Fruit fly (Drosophila melanogaster) whole organism, embryonic: ENCODE results near the gene Oatp30B.

Experiments used
- Awh ChIP-seq: fragments of 200-800 bp; sonication (Bioruptor generic); IDR thresholded peaks from 2 replicates; pipeline ENCODE4, ENCODE4 v1.3.6; 2022; ENCODE audit warnings: missing biosample characterization, missing genetic modification characterization
- CG10979 ChIP-seq: fragments of 200-800 bp; sonication (Bioruptor generic); optimal IDR thresholded peaks from 2 replicates; lab custom pipeline; 2018; ENCODE audit warnings: missing biosample characterization, mild to moderate bottlenecking, missing genetic modification characterization, moderate library complexity
- CG11695 ChIP-seq: fragments of 200-800 bp; sonication (Bioruptor generic); IDR thresholded peaks from 3 replicates; pipeline ENCODE4 v1.3.6; 2022; ENCODE audit warnings: missing biosample characterization, missing genetic modification characterization
- CG12942 ChIP-seq: fragments of 200-800 bp; sonication (Bioruptor generic); optimal IDR thresholded peaks from 3 replicates; lab custom pipeline; 2016; ENCODE audit warnings: missing biosample characterization, missing genetic modification characterization
- CG13424 ChIP-seq: fragments of 200-800 bp; sonication (Bioruptor generic); optimal IDR thresholded peaks from 2 replicates; lab custom pipeline; 2019; ENCODE audit warnings: missing biosample characterization, mild to moderate bottlenecking, missing genetic modification characterization, moderate library complexity
- CG14014 ChIP-seq: fragments of 200-800 bp; sonication (Bioruptor generic); IDR thresholded peaks from 2 replicates; pipeline ENCODE4 v1.3.6; 2022; ENCODE audit warnings: missing biosample characterization, missing genetic modification characterization
- CG15011 ChIP-seq: fragments of 200-800 bp; sonication (Bioruptor generic); optimal IDR thresholded peaks from 3 replicates; lab custom pipeline; 2018; ENCODE audit warnings: missing biosample characterization, mild to moderate bottlenecking, missing genetic modification characterization
- CG1602 ChIP-seq: fragments of 200-800 bp; sonication (Bioruptor generic); optimal IDR thresholded peaks from 3 replicates; lab custom pipeline; 2016; ENCODE audit warnings: missing biosample characterization, missing genetic modification characterization
- CG16813 ChIP-seq: fragments of 200-800 bp; sonication (Bioruptor generic); IDR thresholded peaks from 3 replicates; pipeline ENCODE4 v1.3.6; 2022; ENCODE audit warnings: missing biosample characterization, missing genetic modification characterization; ENCODE audit not compliant: partially characterized antibody
- CG16815 ChIP-seq: fragments of 200-800 bp; sonication (Bioruptor generic); optimal IDR thresholded peaks from 3 replicates; lab custom pipeline; 2017; ENCODE audit warnings: missing biosample characterization, mild to moderate bottlenecking, missing genetic modification characterization
- CG17829 ChIP-seq: fragments of 200-800 bp; optimal IDR thresholded peaks from 2 replicates; lab custom pipeline; 2019; ENCODE audit warnings: missing biosample characterization, mild to moderate bottlenecking, missing genetic modification characterization, moderate library complexity
- CG1832 ChIP-seq: fragments of 200-800 bp; sonication (Bioruptor generic); optimal IDR thresholded peaks from 2 replicates; lab custom pipeline; 2017; ENCODE audit warnings: missing biosample characterization, mild to moderate bottlenecking, missing genetic modification characterization, inconsistent platforms
- CG30020 ChIP-seq: fragments of 200-800 bp; optimal IDR thresholded peaks from 2 replicates; lab custom pipeline; 2019; ENCODE audit warnings: missing biosample characterization, mild to moderate bottlenecking, missing genetic modification characterization, moderate library complexity
- CG3065 ChIP-seq: fragments of 200-800 bp; sonication (Bioruptor generic); optimal IDR thresholded peaks from 2 replicates; lab custom pipeline; 2016; ENCODE audit warnings: missing biosample characterization, missing genetic modification characterization
- CG3163 ChIP-seq: fragments of 200-800 bp; sonication (Bioruptor generic); optimal IDR thresholded peaks from 3 replicates; lab custom pipeline; 2016; ENCODE audit warnings: missing biosample characterization, missing genetic modification characterization
- CG32532 ChIP-seq: fragments of 200-800 bp; sonication (Bioruptor generic); IDR thresholded peaks from 2 replicates; pipeline ENCODE4 v1.3.6; 2022; ENCODE audit warnings: missing biosample characterization, missing genetic modification characterization
- CG32772 ChIP-seq: fragments of 200-800 bp; sonication (Bioruptor generic); IDR thresholded peaks from 2 replicates; pipeline ENCODE4 v1.3.6; 2022; ENCODE audit warnings: missing biosample characterization, missing genetic modification characterization
- CG4820 ChIP-seq: fragments of 200-800 bp; sonication (Bioruptor generic); optimal IDR thresholded peaks from 3 replicates; lab custom pipeline; 2016; ENCODE audit warnings: missing biosample characterization, missing genetic modification characterization
- CG4854 ChIP-seq: fragments of 200-800 bp; sonication (Bioruptor generic); optimal IDR thresholded peaks from 2 replicates; lab custom pipeline; 2016; ENCODE audit warnings: missing biosample characterization, missing genetic modification characterization, inconsistent platforms
- CG9797 ChIP-seq: fragments of 200-800 bp; sonication (Bioruptor generic); optimal IDR thresholded peaks from 3 replicates; lab custom pipeline; 2018; ENCODE audit warnings: missing biosample characterization, mild to moderate bottlenecking, missing genetic modification characterization
- CG9932 ChIP-seq: fragments of 200-800 bp; sonication (Bioruptor generic); IDR thresholded peaks from 2 replicates; pipeline ENCODE4 v1.3.6; 2022; ENCODE audit warnings: missing biosample characterization, missing genetic modification characterization
- D19B ChIP-seq: fragments of 200-800 bp; sonication (Bioruptor generic); optimal IDR thresholded peaks from 2 replicates; lab custom pipeline; 2017; ENCODE audit warnings: missing biosample characterization, mild to moderate bottlenecking, missing genetic modification characterization
- Dad ChIP-seq: fragments of 200-800 bp; sonication (Bioruptor generic); optimal IDR thresholded peaks from 3 replicates; lab custom pipeline; 2016; ENCODE audit warnings: missing biosample characterization, missing genetic modification characterization
- Dip2 ChIP-seq: fragments of 200-800 bp; sonication (Bioruptor generic); IDR thresholded peaks from 2 replicates; pipeline ENCODE4 v1.3.6; 2022; ENCODE audit warnings: missing biosample characterization, missing genetic modification characterization
- Dll ChIP-seq: fragments of 200-800 bp; sonication (Bioruptor generic); IDR thresholded peaks from 4 replicates; pipeline ENCODE4 v1.3.6; 2022; ENCODE audit warnings: missing biosample characterization, missing genetic modification characterization; ENCODE audit not compliant: partially characterized antibody
- Gug ChIP-seq: fragments of 200-800 bp; sonication (Bioruptor generic); IDR thresholded peaks from 4 replicates; pipeline ENCODE4 v1.3.6; 2022; ENCODE audit warnings: missing biosample characterization, missing genetic modification characterization
- HLH4C ChIP-seq: fragments of 200-800 bp; sonication (Bioruptor generic); IDR thresholded peaks from 3 replicates; pipeline ENCODE4 v1.3.6; 2022; ENCODE audit warnings: missing biosample characterization, missing genetic modification characterization; ENCODE audit not compliant: partially characterized antibody
- Hr3 ChIP-seq: fragments of 200-800 bp; sonication (Bioruptor generic); optimal IDR thresholded peaks from 3 replicates; lab custom pipeline; 2016; ENCODE audit warnings: missing biosample characterization, missing genetic modification characterization
- Hr51 ChIP-seq, 2 experiments: fragments of 200-800 bp; sonication (Bioruptor generic); optimal IDR thresholded peaks; 2 replicates in 1 of 2; 3 replicates in 1 of 2; lab custom pipeline; 2016 to 2018; ENCODE audit warnings: missing biosample characterization in 2 of 2, missing genetic modification characterization in 2 of 2, mild to moderate bottlenecking in 1 of 2, moderate library complexity in 1 of 2
- Med ChIP-seq: fragments of 200-800 bp; sonication (Bioruptor generic); peaks from one replicate; lab custom pipeline; 2016; ENCODE audit warnings: missing biosample characterization, missing genetic modification characterization, mild to moderate bottlenecking, inconsistent platforms, moderate library complexity
- Mrtf ChIP-seq: fragments of 200-800 bp; sonication (Bioruptor generic); IDR thresholded peaks from 3 replicates; pipeline ENCODE4 v1.3.6; 2022; ENCODE audit warnings: missing biosample characterization, missing genetic modification characterization
- Ssrp ChIP-seq: fragments of 200-800 bp; sonication (Bioruptor generic); optimal IDR thresholded peaks from 2 replicates; lab custom pipeline; 2018; ENCODE audit warnings: missing biosample characterization, mild to moderate bottlenecking, missing genetic modification characterization, moderate library complexity
- YL-1 ChIP-seq: fragments of 200-800 bp; sonication (Bioruptor generic); optimal IDR thresholded peaks from 3 replicates; lab custom pipeline; 2017; ENCODE audit warnings: missing biosample characterization, mild to moderate bottlenecking, missing genetic modification characterization
- ap ChIP-seq: fragments of 200-800 bp; sonication (Bioruptor generic); IDR thresholded peaks from 2 replicates; pipeline ENCODE4 v1.3.6; 2022; ENCODE audit warnings: missing biosample characterization, missing genetic modification characterization
- ara ChIP-seq: fragments of 200-800 bp; sonication (Bioruptor generic); IDR thresholded peaks from 2 replicates; pipeline ENCODE4 v1.3.6; 2022; ENCODE audit warnings: missing biosample characterization, missing genetic modification characterization
- cwo ChIP-seq: fragments of 200-800 bp; sonication (Bioruptor generic); optimal IDR thresholded peaks from 3 replicates; lab custom pipeline; 2017; ENCODE audit warnings: missing biosample characterization, missing genetic modification characterization, mild to moderate bottlenecking, moderate library complexity, missing genetic modification reagents
- dimm ChIP-seq: fragments of 200-800 bp; sonication (Bioruptor generic); IDR thresholded peaks from 2 replicates; pipeline ENCODE4 v1.3.6; 2022; ENCODE audit warnings: missing biosample characterization, missing genetic modification characterization
- disco-r ChIP-seq: fragments of 200-800 bp; sonication (Bioruptor generic); optimal IDR thresholded peaks from 2 replicates; lab custom pipeline; 2016; ENCODE audit warnings: missing biosample characterization, missing genetic modification characterization
- dmrt11E ChIP-seq: fragments of 200-800 bp; sonication (Bioruptor generic); optimal IDR thresholded peaks from 3 replicates; lab custom pipeline; 2018; ENCODE audit warnings: missing biosample characterization, mild to moderate bottlenecking, missing genetic modification characterization, moderate library complexity
- exex ChIP-seq: fragments of 200-800 bp; sonication (Bioruptor generic); optimal IDR thresholded peaks from 4 replicates; lab custom pipeline; 2018; ENCODE audit warnings: missing biosample characterization, mild to moderate bottlenecking, missing genetic modification characterization, moderate library complexity
- h ChIP-seq: fragments of >200 bp; optimal IDR thresholded peaks from 2 replicates; lab custom pipeline; 2017
- her ChIP-seq: fragments of 200-800 bp; sonication (Bioruptor generic); optimal IDR thresholded peaks from 2 replicates; lab custom pipeline; 2016; ENCODE audit warnings: missing biosample characterization, missing genetic modification characterization
- luna ChIP-seq: fragments of 200-800 bp; sonication (Bioruptor generic); optimal IDR thresholded peaks from 2 replicates; lab custom pipeline; 2016; ENCODE audit warnings: missing biosample characterization, missing genetic modification characterization
- peb ChIP-seq: fragments of 200-800 bp; sonication (Bioruptor generic); IDR thresholded peaks from 2 replicates; pipeline ENCODE4 v1.3.6; 2022; ENCODE audit warnings: missing biosample characterization, missing genetic modification characterization
- sens-2 ChIP-seq: fragments of 200-800 bp; sonication (Bioruptor generic); IDR thresholded peaks from 2 replicates; pipeline ENCODE4 v1.3.6; 2022; ENCODE audit warnings: missing biosample characterization, missing genetic modification characterization
- slp2 ChIP-seq: fragments of 200-800 bp; sonication (Bioruptor generic); optimal IDR thresholded peaks from 2 replicates; lab custom pipeline; 2016; ENCODE audit warnings: missing biosample characterization, missing genetic modification characterization
- so ChIP-seq: fragments of 200-800 bp; sonication (Bioruptor generic); IDR thresholded peaks from 3 replicates; pipeline ENCODE4 v1.3.6; 2022; ENCODE audit warnings: missing biosample characterization, missing genetic modification characterization
- tgo ChIP-seq: fragments of 200-800 bp; sonication (Bioruptor generic); IDR thresholded peaks from 3 replicates; pipeline ENCODE4 v1.3.6; 2022; ENCODE audit warnings: missing biosample characterization, missing genetic modification characterization
- vnd ChIP-seq: fragments of 200-800 bp; sonication (Bioruptor generic); IDR thresholded peaks from 3 replicates; pipeline ENCODE4 v1.3.6; 2022; ENCODE audit warnings: missing biosample characterization, missing genetic modification characterization; ENCODE audit not compliant: partially characterized antibody

Oatp30B gene

DNA sequence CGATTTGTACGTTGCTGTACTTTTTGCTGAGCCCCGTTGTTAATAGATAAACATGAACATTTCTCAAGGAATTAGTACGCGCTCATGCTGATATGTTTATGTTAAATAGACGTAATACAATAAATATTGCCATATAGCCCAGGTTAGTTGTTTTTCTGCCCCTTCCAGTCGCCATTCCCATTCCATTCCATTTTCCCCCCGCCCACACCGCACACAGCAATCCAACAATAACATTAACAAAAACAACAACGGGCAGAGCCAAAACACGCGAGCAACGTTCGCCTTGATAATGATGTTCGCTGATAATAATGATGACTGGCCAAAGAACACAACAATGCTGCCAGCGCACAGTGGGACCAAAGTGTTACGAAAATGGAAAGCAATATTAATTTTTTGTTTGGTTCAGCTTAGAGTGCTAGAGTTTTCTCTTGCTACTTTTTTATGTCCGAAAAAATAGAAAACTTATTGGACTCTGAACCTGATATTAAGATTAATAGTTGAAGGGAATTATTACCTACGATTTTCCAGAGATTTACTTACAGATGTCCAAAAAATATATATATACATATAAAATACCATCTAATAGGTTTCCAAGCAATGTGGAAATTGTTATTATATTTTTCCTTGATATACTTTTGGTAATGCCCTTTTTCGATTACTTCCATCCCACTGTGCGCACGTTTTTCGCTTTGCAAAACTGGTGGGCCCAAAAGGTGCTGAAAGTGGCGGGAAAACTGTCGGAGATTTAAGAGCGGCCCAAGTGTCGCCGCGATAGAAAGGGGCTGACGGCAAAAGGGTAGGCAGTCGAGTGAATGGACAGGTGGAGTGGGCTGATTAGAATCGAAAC is 48.8 kb downstream of the Oatp30B start (continued):
- TF ChIP-seq CG30020 (tag; lab: Kevin White, UChicago) (peak; percentile 80), CG1832 (GFP tag; lab: Kevin White, UChicago) (no peak), ara (peak; percentile 81), Hr3 (peak; percentile 95), CG1602 (peak; percentile 91), Awh (GFP tag; lab: Robert Waterston, UW) (peak; percentile 88), YL-1 (GFP tag; lab: Kevin White, UChicago) (peak; percentile 83), CG32772 (peak; percentile 82), CG3163 (GFP tag; lab: Kevin White, UChicago) (peak; percentile 53), cwo (GFP tag; lab: Kevin White, UChicago) (peak; percentile 98), ap (GFP tag; lab: Robert Waterston, UW) (peak; percentile 82), tgo (GFP tag; lab: Robert Waterston, UW) (peak; percentile 92), luna (GFP tag; lab: Kevin White, UChicago) (peak; percentile 58), CG32532 (GFP tag; lab: Robert Waterston, UW) (peak; percentile 94), CG13424 (tag; lab: Kevin White, UChicago) (peak; percentile 96), Dad (GFP tag; lab: Kevin White, UChicago) (peak; percentile 80), CG4854 (peak; percentile 87), CG16813 (GFP tag; lab: Robert Waterston, UW) (peak; percentile 43; the same call in 2 of the 3 replicates), vnd (GFP tag; lab: Robert Waterston, UW) (peak; percentile 37; the same call in 1 of the 3 replicates), CG17829 (tag; lab: Kevin White, UChicago) (peak; percentile 96), dmrt11E (peak; percentile 93), disco-r (peak; percentile 78), D19B (peak; percentile 94), Mrtf (GFP tag; lab: Robert Waterston, UW) (peak; percentile 89), Med (GFP tag; lab: Kevin White, UChicago) (peak; percentile 96), Dll (GFP tag; lab: Robert Waterston, UW) (0 out of 4 replicates have a peak, but pooled peaks have one; percentile 45), CG9932 (GFP tag; lab: Robert Waterston, UW) (peak; percentile 89), CG12942 (GFP tag; lab: Kevin White, UChicago) (peak; percentile 91), her (GFP tag; lab: Kevin White, UChicago) (peak; percentile 74), CG3065 (GFP tag; lab: Kevin White, UChicago) (peak; percentile 78), h (lab: Kevin White, UChicago) (no peak), Dip2 (GFP tag; lab: Robert Waterston, UW) (peak; percentile 35; the same call in 1 of the 2 replicates), CG16815 (GFP tag; lab: Kevin White, UChicago) (peak; percentile 95), dimm (GFP tag; lab: Robert Waterston, UW) (peak; percentile 62; the same call in 1 of the 2 replicates), CG15011 (peak; percentile 95), HLH4C (GFP tag; lab: Robert Waterston, UW) (no peak; the same call in 2 of the 3 replicates), CG11695 (GFP tag; lab: Robert Waterston, UW) (peak; percentile 96), Hr51 (GFP tag; optimal IDR thresholded peaks at IDR 0.05; lab: Kevin White, UChicago) (peak; percentile 91 to 98), CG14014 (GFP tag; lab: Robert Waterston, UW) (peak; percentile 92), CG4820 (GFP tag; lab: Kevin White, UChicago) (peak; percentile 94), exex (tag; lab: Kevin White, UChicago) (peak; percentile 84), Ssrp (peak; percentile 96), slp2 (GFP tag; lab: Kevin White, UChicago) (peak; percentile 80), sens-2 (GFP tag; lab: Robert Waterston, UW) (peak; percentile 70), CG9797 (GFP tag; lab: Kevin White, UChicago) (no peak), peb (GFP tag; lab: Robert Waterston, UW) (peak; percentile 78), so (GFP tag; lab: Robert Waterston, UW) (peak; percentile 95), CG10979 (tag; lab: Kevin White, UChicago) (peak; percentile 96), Gug (GFP tag; lab: Robert Waterston, UW) (peak; percentile 77; the same call in 3 of the 4 replicates)
